Worm (Caenorhabditis elegans): ENCODE results near the gene F33G12.6.

The F33G12.6 gene

DNA sequence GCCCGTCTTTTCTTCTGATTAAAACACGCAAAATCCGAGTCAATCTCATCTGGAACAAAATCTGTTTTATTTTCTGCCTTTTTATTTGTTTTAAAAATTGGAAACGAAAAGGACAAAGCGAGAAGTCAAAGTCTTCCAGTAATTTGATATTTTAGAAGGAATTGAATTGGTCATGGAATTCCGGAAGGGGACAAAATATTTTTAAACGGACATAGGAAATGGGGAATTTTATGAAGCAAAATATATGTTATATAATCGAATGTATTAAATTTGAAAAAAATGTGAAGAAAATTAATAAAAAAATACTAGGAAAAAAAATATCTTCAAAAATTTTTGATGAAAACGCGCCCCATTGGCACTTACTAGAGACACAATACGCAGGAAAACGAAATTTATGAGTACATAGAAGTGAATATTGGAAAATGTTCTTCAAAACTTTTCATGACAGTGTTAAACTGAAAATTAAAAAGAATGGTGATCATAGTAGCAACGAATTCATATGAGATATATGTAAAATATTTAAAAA lies 9.0 kb upstream of the F33G12.6 start, which contains the start of gene F33G12.7:
F33G12.7 (minus strand) TSS at position 51 of the 526 bp plus-strand sequence.
- TF ChIP-seq ceh-13 (GFP tag; optimal IDR thresholded peaks at IDR 0.05) (no peak), flt-1 (GFP tag; IDR thresholded peaks at IDR 0.05) (no peak), hnd-1 (tag; optimal IDR thresholded peaks at IDR 0.05) (no peak), tra-4 (tag; optimal IDR thresholded peaks at IDR 0.05) (no peak), ama-1 (optimal IDR thresholded peaks at IDR 0.05) (no peak), B0310.2 (tag; optimal IDR thresholded peaks at IDR 0.05) (no peak), hmbx-1 (tag; optimal IDR thresholded peaks at IDR 0.05) (no peak), aly-1 (tag; optimal IDR thresholded peaks at IDR 0.05) (no peak), hmg-4 (GFP tag; optimal IDR thresholded peaks at IDR 0.05) (no peak), F13C5.2 (tag; optimal IDR thresholded peaks at IDR 0.05) (no peak), scrt-1 (GFP tag; IDR thresholded peaks at IDR 0.05) (no peak), ceh-36 (tag; optimal IDR thresholded peaks at IDR 0.05) (no peak), tbx-37 (GFP tag; conservative IDR thresholded peaks at IDR 0.05) (no peak), sea-1 (GFP tag; conservative IDR thresholded peaks at IDR 0.05) (no peak), ets-7 (tag; optimal IDR thresholded peaks at IDR 0.05) (no peak), pes-1 (GFP tag; IDR thresholded peaks at IDR 0.05) (no peak), tbx-11 (GFP tag; IDR thresholded peaks at IDR 0.05) (no peak)

DNA sequence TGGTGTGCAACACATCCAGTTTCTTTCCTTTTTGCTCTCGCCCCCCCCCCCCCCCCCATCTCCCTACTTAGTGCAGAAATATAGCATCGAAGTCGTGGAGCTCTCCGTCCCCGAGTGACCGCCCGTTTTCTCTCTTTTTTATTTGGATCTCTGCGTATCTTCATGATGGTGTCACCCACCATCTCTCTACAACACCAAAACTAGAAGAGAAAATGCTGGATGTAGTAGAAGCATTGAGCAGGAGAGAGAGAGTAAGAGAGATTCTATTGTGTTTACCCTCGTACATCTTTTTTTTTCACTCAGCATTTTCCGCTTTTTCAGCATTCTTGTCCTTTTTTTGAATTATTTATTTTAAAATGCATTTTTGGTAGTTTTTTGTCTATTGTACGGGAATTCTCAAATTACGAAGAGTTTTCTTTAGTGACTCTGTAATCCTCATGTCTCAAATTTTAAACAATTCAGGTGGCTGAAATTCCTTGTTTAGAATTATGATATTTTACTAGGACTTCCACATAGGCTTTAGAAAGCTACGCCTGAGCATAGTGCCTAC lies 7.3 kb upstream of the F33G12.6 start:
- TF ChIP-seq ama-1 (optimal IDR thresholded peaks at IDR 0.05) (no peak), ets-7 (tag; optimal IDR thresholded peaks at IDR 0.05) (no peak), hmg-4 (GFP tag; optimal IDR thresholded peaks at IDR 0.05) (no peak), pes-1 (GFP tag; IDR thresholded peaks at IDR 0.05) (no peak), scrt-1 (GFP tag; IDR thresholded peaks at IDR 0.05) (no peak), F13C5.2 (tag; optimal IDR thresholded peaks at IDR 0.05) (no peak), tra-4 (tag; optimal IDR thresholded peaks at IDR 0.05) (no peak), flt-1 (GFP tag; IDR thresholded peaks at IDR 0.05) (no peak), B0310.2 (tag; optimal IDR thresholded peaks at IDR 0.05) (no peak), ceh-36 (tag; optimal IDR thresholded peaks at IDR 0.05) (no peak), aly-1 (tag; optimal IDR thresholded peaks at IDR 0.05) (no peak), hmbx-1 (tag; optimal IDR thresholded peaks at IDR 0.05) (no peak), tbx-11 (GFP tag; IDR thresholded peaks at IDR 0.05) (no peak), tbx-37 (GFP tag; conservative IDR thresholded peaks at IDR 0.05) (no peak), hnd-1 (tag; optimal IDR thresholded peaks at IDR 0.05) (no peak), sea-1 (GFP tag; conservative IDR thresholded peaks at IDR 0.05) (no peak), ceh-13 (GFP tag; optimal IDR thresholded peaks at IDR 0.05) (no peak)

DNA sequence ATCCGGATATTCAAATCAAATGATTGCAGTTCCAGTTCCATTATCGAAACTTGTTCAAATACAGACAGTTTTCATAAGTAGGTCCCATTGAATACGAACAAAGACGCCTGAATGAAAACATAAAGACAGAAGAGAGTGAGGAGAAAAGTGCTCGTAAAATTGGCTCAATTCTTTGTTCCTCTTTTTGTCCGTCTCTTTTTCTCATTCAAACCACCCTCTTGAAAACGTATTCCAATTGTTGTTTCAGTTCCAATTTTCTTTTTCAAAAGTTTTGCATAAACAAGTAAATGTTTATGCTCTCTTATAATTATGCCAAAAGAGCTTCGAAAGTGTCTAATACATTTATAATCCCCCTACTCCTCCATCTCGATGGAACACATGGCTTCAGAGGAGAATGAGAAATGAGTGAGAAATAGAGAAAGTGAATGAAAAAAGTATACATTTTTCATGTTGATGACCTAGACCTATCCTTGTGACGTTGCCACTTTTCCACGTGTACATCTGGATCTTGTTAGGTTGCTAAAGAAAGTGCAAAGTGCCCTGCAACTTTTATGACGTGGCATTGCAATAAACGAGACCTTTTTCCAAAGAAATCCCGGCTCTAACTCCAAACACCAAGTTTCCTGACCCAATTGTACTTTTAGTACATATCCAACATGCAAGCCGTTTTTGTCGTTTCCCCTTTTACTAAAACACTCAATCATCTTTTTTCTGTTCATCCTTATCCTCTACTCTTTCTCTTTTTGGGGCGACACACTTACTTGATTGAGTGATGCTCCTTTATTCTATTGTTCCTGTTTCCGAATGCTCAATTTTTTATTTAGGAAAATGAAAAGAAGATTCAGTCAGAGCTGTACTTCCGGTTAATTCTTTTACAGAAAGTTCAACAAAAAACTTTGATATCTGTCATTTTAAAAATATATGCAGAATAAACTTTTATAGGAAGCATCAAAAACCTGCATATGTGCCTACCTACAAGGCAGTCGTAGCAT lies 3.2 kb upstream of the F33G12.6 start:
- TF ChIP-seq ets-7 (tag; optimal IDR thresholded peaks at IDR 0.05) (no peak), tra-4 (tag; optimal IDR thresholded peaks at IDR 0.05) (no peak), ceh-36 (tag; optimal IDR thresholded peaks at IDR 0.05) (no peak), hmbx-1 (tag; optimal IDR thresholded peaks at IDR 0.05) (no peak), scrt-1 (GFP tag; IDR thresholded peaks at IDR 0.05) (no peak), aly-1 (tag; optimal IDR thresholded peaks at IDR 0.05) (no peak), tbx-11 (GFP tag; IDR thresholded peaks at IDR 0.05) (no peak), B0310.2 (tag; optimal IDR thresholded peaks at IDR 0.05) (no peak), hmg-4 (GFP tag; optimal IDR thresholded peaks at IDR 0.05) (no peak), ama-1 (optimal IDR thresholded peaks at IDR 0.05) (no peak), tbx-37 (GFP tag; conservative IDR thresholded peaks at IDR 0.05) (no peak), F13C5.2 (tag; optimal IDR thresholded peaks at IDR 0.05) (no peak), sea-1 (GFP tag; conservative IDR thresholded peaks at IDR 0.05) (no peak), hnd-1 (tag; optimal IDR thresholded peaks at IDR 0.05) (no peak), flt-1 (GFP tag; IDR thresholded peaks at IDR 0.05) (no peak), pes-1 (GFP tag; IDR thresholded peaks at IDR 0.05) (no peak), ceh-13 (GFP tag; optimal IDR thresholded peaks at IDR 0.05) (no peak)

DNA sequence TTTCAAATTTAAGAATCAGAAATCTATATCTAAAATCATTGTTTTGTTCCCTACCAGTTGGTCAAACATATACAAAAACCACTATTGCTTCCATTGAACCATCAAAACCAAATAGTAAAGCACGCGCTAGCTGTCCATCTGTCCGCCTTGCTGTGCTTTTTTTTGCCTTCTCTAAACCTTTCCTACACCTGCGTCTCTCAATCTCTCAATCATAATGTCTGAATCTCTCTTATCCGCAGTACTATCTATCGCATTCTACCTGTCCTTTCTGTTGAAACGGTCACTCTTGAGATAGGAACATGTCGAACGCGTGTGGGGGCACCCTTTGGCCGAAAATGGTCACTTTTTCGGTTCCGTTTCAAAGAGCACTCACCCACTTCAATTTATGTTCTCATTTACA lies 2.4 kb upstream of the F33G12.6 start:
- no peak for TF ChIP-seq sea-1 (GFP tag; conservative IDR thresholded peaks at IDR 0.05)
- no peak for TF ChIP-seq tra-4 (tag; optimal IDR thresholded peaks at IDR 0.05)

DNA sequence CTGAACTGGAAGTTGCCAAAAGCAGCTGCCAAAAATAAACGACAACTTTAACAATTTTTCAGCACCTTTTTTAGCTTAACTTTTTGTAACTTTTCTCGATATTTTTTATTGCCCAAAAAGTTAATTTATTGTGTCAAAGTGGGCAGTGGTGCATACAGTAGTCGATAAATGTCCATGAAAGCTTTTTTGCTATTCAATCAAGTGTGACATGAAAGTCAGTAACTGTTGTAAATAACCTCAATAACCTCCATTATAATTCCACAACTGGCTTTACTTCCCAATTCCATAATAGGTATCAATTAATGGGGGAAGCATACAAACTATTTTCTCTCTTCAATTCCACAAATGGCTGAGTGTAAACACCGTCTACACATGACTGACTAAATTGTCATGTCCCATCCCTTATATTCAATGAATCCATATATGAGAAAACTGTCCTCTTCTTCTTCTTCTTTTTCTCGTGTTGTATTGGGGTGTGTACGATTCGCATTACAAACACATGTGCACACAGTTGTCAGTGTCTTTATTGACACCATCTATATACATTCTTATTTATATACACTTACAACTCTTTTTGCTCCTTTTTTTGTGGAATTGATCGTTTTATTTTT lies 1.4 kb upstream of the F33G12.6 start:
- TF ChIP-seq tbx-37 (GFP tag; conservative IDR thresholded peaks at IDR 0.05) (no peak), F13C5.2 (tag; optimal IDR thresholded peaks at IDR 0.05) (no peak), B0310.2 (tag; optimal IDR thresholded peaks at IDR 0.05) (no peak), scrt-1 (GFP tag; IDR thresholded peaks at IDR 0.05) (no peak), ets-7 (tag; optimal IDR thresholded peaks at IDR 0.05) (no peak), hmbx-1 (tag; optimal IDR thresholded peaks at IDR 0.05) (no peak), tra-4 (tag; optimal IDR thresholded peaks at IDR 0.05) (no peak), hmg-4 (GFP tag; optimal IDR thresholded peaks at IDR 0.05) (no peak), tbx-11 (GFP tag; IDR thresholded peaks at IDR 0.05) (no peak), flt-1 (GFP tag; IDR thresholded peaks at IDR 0.05) (no peak), ama-1 (optimal IDR thresholded peaks at IDR 0.05) (no peak), ceh-13 (GFP tag; optimal IDR thresholded peaks at IDR 0.05) (no peak), ceh-36 (tag; optimal IDR thresholded peaks at IDR 0.05) (no peak), sea-1 (GFP tag; conservative IDR thresholded peaks at IDR 0.05) (no peak)

DNA sequence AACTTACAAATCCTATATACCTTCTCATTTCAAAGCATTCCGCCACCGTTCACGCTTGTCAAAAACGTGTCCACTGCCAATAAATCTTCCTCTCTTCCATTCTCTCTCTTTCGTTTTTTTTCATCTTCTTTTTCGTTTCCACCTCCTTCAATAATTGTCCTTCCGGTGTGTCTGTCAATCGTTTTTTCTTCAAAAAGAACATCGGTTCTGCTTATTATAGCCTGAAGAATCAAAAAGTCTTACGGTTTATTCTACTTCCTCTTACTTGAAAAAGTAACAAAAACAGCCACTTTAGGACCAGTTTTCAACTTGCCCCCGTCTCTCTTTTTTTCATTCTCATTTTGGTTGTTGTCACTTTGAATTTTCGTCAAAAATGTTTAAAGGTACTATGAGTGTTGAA lies 466 bp upstream of the F33G12.6 start:
- TF ChIP-seq ceh-13 (GFP tag; optimal IDR thresholded peaks at IDR 0.05), result no peak
- no peak for TF ChIP-seq tbx-11 (GFP tag; IDR thresholded peaks at IDR 0.05)
- TF ChIP-seq hnd-1 (tag; optimal IDR thresholded peaks at IDR 0.05), result no peak
- TF ChIP-seq ama-1 (optimal IDR thresholded peaks at IDR 0.05), result no peak
- TF ChIP-seq pes-1 (GFP tag; IDR thresholded peaks at IDR 0.05), result no peak
- no peak for TF ChIP-seq ceh-36 (tag; optimal IDR thresholded peaks at IDR 0.05)
- TF ChIP-seq hmg-4 (GFP tag; optimal IDR thresholded peaks at IDR 0.05), result no peak
- TF ChIP-seq F13C5.2 (tag; optimal IDR thresholded peaks at IDR 0.05), result no peak
- no peak for TF ChIP-seq sea-1 (GFP tag; conservative IDR thresholded peaks at IDR 0.05)
- no peak for TF ChIP-seq tbx-37 (GFP tag; conservative IDR thresholded peaks at IDR 0.05)
- no peak for TF ChIP-seq hmbx-1 (tag; optimal IDR thresholded peaks at IDR 0.05)
